Fruit fly (Drosophila melanogaster) whole organism, prepupa: ENCODE results near the gene CheB38a.

ENCODE experiments used
- CG10669 ChIP-seq: fragments of 200-800 bp; sonication (Bioruptor generic); optimal IDR thresholded peaks from 3 replicates; lab custom pipeline; 2018; ENCODE audit warnings: missing biosample characterization, mild to moderate bottlenecking, missing genetic modification characterization, moderate library complexity
- CG11294 ChIP-seq: fragments of 200-800 bp; sonication (Bioruptor generic); IDR thresholded peaks from 2 replicates; pipeline ENCODE4 v1.3.6; 2022; ENCODE audit warnings: missing biosample characterization, missing genetic modification characterization
- CG11902 ChIP-seq: fragments of 200-800 bp; sonication (Bioruptor generic); optimal IDR thresholded peaks from 3 replicates; lab custom pipeline; 2016; ENCODE audit warnings: missing biosample characterization, missing genetic modification characterization
- CG15336 ChIP-seq: fragments of 200-800 bp; sonication (Bioruptor generic); IDR thresholded peaks from 2 replicates; pipeline ENCODE4 v1.3.6; 2022; ENCODE audit warnings: missing biosample characterization, missing genetic modification characterization
- CG16779 ChIP-seq: fragments of 200-800 bp; sonication (Bioruptor generic); optimal IDR thresholded peaks from 3 replicates; lab custom pipeline; 2017; ENCODE audit warnings: missing biosample characterization, mild to moderate bottlenecking, missing genetic modification characterization
- CG3032 ChIP-seq: fragments of 200-800 bp; optimal IDR thresholded peaks from 2 replicates; lab custom pipeline; 2019; ENCODE audit warnings: missing biosample characterization, mild to moderate bottlenecking, missing genetic modification characterization, moderate library complexity
- CG32006 ChIP-seq: fragments of 200-800 bp; sonication (Bioruptor generic); optimal IDR thresholded peaks from 3 replicates; lab custom pipeline; 2017; ENCODE audit warnings: missing biosample characterization, mild to moderate bottlenecking, missing genetic modification characterization
- CG3919 ChIP-seq: fragments of 200-800 bp; sonication (Bioruptor generic); optimal IDR thresholded peaks from 3 replicates; lab custom pipeline; 2016; ENCODE audit warnings: missing biosample characterization, missing genetic modification characterization
- CG4318 ChIP-seq: fragments of 200-800 bp; sonication (Bioruptor generic); optimal IDR thresholded peaks from 3 replicates; lab custom pipeline; 2017; ENCODE audit warnings: missing biosample characterization, mild to moderate bottlenecking, missing genetic modification characterization
- CG6276 ChIP-seq: fragments of 200-800 bp; sonication (Bioruptor generic); optimal IDR thresholded peaks from 2 replicates; lab custom pipeline; 2017; ENCODE audit warnings: missing biosample characterization, mild to moderate bottlenecking, missing genetic modification characterization
- CG6792 ChIP-seq: fragments of 200-800 bp; sonication (Bioruptor generic); optimal IDR thresholded peaks from 3 replicates; lab custom pipeline; 2016; ENCODE audit warnings: missing biosample characterization, missing genetic modification characterization
- CG6808 ChIP-seq: fragments of 200-800 bp; sonication (Bioruptor generic); optimal IDR thresholded peaks from 3 replicates; lab custom pipeline; 2017; ENCODE audit warnings: missing biosample characterization, missing genetic modification characterization, mild to moderate bottlenecking, moderate library complexity, missing genetic modification reagents
- Eip75B ChIP-seq: fragments of 200-800 bp; sonication (Bioruptor generic); optimal IDR thresholded peaks from 3 replicates; lab custom pipeline; 2016; ENCODE audit warnings: missing biosample characterization, missing genetic modification characterization
- Eip78C ChIP-seq: fragments of 200-800 bp; sonication (Bioruptor generic); peaks from one replicate; lab custom pipeline; 2016; ENCODE audit warnings: missing biosample characterization, missing genetic modification characterization
- Eip93F ChIP-seq: fragments of 200-800 bp; sonication (Bioruptor generic); optimal IDR thresholded peaks from 2 replicates; lab custom pipeline; 2016; ENCODE audit warnings: missing biosample characterization, mild to moderate bottlenecking, missing genetic modification characterization
- Ets21C ChIP-seq: fragments of 200-800 bp; sonication (Bioruptor generic); optimal IDR thresholded peaks from 3 replicates; lab custom pipeline; 2016; ENCODE audit warnings: missing biosample characterization, missing genetic modification characterization
- Gug ChIP-seq: fragments of 200-800 bp; sonication (Bioruptor generic); IDR thresholded peaks from 2 replicates; pipeline ENCODE4 v1.3.6; 2022; ENCODE audit warnings: missing biosample characterization, missing genetic modification characterization
- Hr38 ChIP-seq: sonication (Bioruptor generic); optimal IDR thresholded peaks from 2 replicates; lab custom pipeline; 2016; ENCODE audit warnings: missing biosample characterization, missing genetic modification characterization
- Hr39 ChIP-seq: fragments of 200-800 bp; sonication (Bioruptor generic); optimal IDR thresholded peaks from 2 replicates; lab custom pipeline; 2016; ENCODE audit warnings: missing biosample characterization, missing genetic modification characterization
- Lpt ChIP-seq: fragments of 200-800 bp; sonication (Bioruptor generic); optimal IDR thresholded peaks from 3 replicates; lab custom pipeline; 2016; ENCODE audit warnings: missing biosample characterization, missing genetic modification characterization
- Met ChIP-seq: fragments of 200-800 bp; sonication (Bioruptor generic); optimal IDR thresholded peaks from 3 replicates; lab custom pipeline; 2016; ENCODE audit warnings: missing biosample characterization, missing genetic modification characterization
- Sox102F ChIP-seq: fragments of 200-800 bp; sonication (Bioruptor generic); optimal IDR thresholded peaks from 2 replicates; lab custom pipeline; 2016; ENCODE audit warnings: missing biosample characterization, mild to moderate bottlenecking, missing genetic modification characterization
- Sox15 ChIP-seq: fragments of 200-800 bp; sonication (Bioruptor generic); optimal IDR thresholded peaks from 3 replicates; lab custom pipeline; 2016; ENCODE audit warnings: missing biosample characterization, missing genetic modification characterization
- acj6 ChIP-seq: fragments of 200-800 bp; sonication (Bioruptor generic); optimal IDR thresholded peaks from 3 replicates; lab custom pipeline; 2016; ENCODE audit warnings: missing biosample characterization, missing genetic modification characterization
- dac ChIP-seq: fragments of 200-800 bp; sonication (Bioruptor generic); optimal IDR thresholded peaks from 2 replicates; lab custom pipeline; 2017; ENCODE audit warnings: missing biosample characterization, mild to moderate bottlenecking, missing genetic modification characterization
- dsx ChIP-seq: fragments of 200-800 bp; optimal IDR thresholded peaks from 3 replicates; lab custom pipeline; 2019; ENCODE audit warnings: missing biosample characterization, mild to moderate bottlenecking, missing genetic modification characterization, moderate library complexity; ENCODE audit not compliant: poor library complexity, severe bottlenecking
- eg ChIP-seq: fragments of 200-800 bp; sonication (Bioruptor generic); IDR thresholded peaks from 3 replicates; pipeline ENCODE4 v1.3.6; 2022; ENCODE audit warnings: missing biosample characterization, missing genetic modification characterization
- esn ChIP-seq: fragments of 200-800 bp; sonication (Bioruptor generic); optimal IDR thresholded peaks from 2 replicates; lab custom pipeline; 2016; ENCODE audit warnings: missing biosample characterization, mild to moderate bottlenecking, missing genetic modification characterization, moderate library complexity
- fkh ChIP-seq: fragments of 200-800 bp; sonication (Bioruptor generic); optimal IDR thresholded peaks from 3 replicates; lab custom pipeline; 2017; ENCODE audit warnings: missing biosample characterization, mild to moderate bottlenecking, missing genetic modification characterization, moderate library complexity
- lz ChIP-seq: fragments of 200-800 bp; sonication (Bioruptor generic); optimal IDR thresholded peaks from 3 replicates; lab custom pipeline; 2016; ENCODE audit warnings: missing biosample characterization, missing genetic modification characterization
- net ChIP-seq: fragments of 200-800 bp; sonication (Bioruptor generic); optimal IDR thresholded peaks from 3 replicates; lab custom pipeline; 2016; ENCODE audit warnings: missing biosample characterization, missing genetic modification characterization
- spab ChIP-seq: fragments of 200-800 bp; sonication (Bioruptor generic); optimal IDR thresholded peaks from 2 replicates; lab custom pipeline; 2017; ENCODE audit warnings: missing biosample characterization, mild to moderate bottlenecking, missing genetic modification characterization, missing genetic modification reagents
- ss ChIP-seq, 2 experiments: fragments of 200-800 bp; sonication (Bioruptor generic); optimal IDR thresholded peaks; 2 replicates in 1 of 2; 3 replicates in 1 of 2; lab custom pipeline; 2017 to 2018; ENCODE audit warnings: mild to moderate bottlenecking in 2 of 2, missing biosample characterization in 2 of 2, missing genetic modification characterization in 2 of 2, moderate library complexity in 1 of 2
- topi ChIP-seq: fragments of 200-800 bp; sonication (Bioruptor generic); optimal IDR thresholded peaks from 3 replicates; lab custom pipeline; 2016; ENCODE audit warnings: missing biosample characterization, missing genetic modification characterization
- vri ChIP-seq: fragments of 200-800 bp; sonication (Bioruptor generic); optimal IDR thresholded peaks from 3 replicates; lab custom pipeline; 2016; ENCODE audit warnings: missing biosample characterization, mild to moderate bottlenecking, missing genetic modification characterization

The CheB38a gene

DNA sequence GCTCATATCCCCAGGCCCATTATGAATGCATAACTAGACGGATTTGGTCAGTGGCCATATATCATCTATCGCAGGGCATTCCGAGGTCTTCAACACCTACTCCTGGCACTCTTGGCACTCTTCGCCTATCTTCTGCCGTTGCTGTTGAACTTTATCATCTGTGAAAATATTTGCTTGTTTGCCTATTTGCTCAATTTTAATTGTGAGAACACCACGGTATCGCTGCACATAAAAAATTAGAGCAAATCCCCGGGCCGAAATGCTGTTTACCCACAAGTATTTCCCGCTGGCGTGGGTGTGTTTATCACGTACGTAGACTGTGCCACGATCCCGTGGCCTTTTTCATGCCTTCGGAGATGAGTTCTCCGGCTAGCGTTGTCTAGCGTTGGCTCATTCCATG lies 37.6 kb downstream of the CheB38a start:
- TF ChIP-seq Lpt (GFP tag; lab: Kevin White, UChicago) = no peak
- peak; percentile 26 for TF ChIP-seq topi (GFP tag; lab: Kevin White, UChicago)
- TF ChIP-seq CG6792 (GFP tag; lab: Kevin White, UChicago) = no peak
- no peak for TF ChIP-seq Eip75B
- TF ChIP-seq CG10669 (GFP tag; lab: Kevin White, UChicago) = no peak
- no peak for TF ChIP-seq CG3032 (tag; lab: Kevin White, UChicago)
- no peak for TF ChIP-seq acj6
- no peak for TF ChIP-seq dac (GFP tag; lab: Kevin White, UChicago)
- TF ChIP-seq fkh (GFP tag; lab: Kevin White, UChicago) = peak; percentile 94
- no peak for TF ChIP-seq CG16779 (tag; lab: Kevin White, UChicago)
- no peak for TF ChIP-seq CG3919
- TF ChIP-seq vri (GFP tag; lab: Kevin White, UChicago) = peak; percentile 45
- no peak for TF ChIP-seq Hr38
- no peak for TF ChIP-seq CG4318 (GFP tag; lab: Kevin White, UChicago)
- TF ChIP-seq ss (GFP tag; optimal IDR thresholded peaks at IDR 0.05; lab: Kevin White, UChicago) = no peak
- TF ChIP-seq Eip78C (GFP tag; lab: Kevin White, UChicago) = no peak

DNA sequence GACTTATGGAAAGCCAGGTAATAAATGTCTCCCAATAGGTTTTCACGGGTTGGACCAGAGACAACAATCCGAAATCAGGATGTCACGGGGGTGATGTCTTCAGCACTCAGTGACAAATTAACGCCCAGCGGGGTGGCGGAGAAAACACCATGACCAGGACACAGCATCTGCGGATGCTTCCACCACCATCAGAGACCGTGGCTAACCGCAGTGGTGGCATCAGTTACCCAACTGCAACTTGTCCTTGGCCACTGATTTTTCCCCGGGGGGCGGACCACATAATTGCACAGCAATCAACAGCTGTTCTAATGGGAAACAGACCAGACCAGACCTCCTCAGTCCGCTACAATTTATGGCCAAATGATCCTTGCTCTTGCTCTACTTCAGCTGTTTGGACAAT lies 40.0 kb downstream of the CheB38a start:
- TF ChIP-seq CG15336 (no peak), CG6808 (GFP tag; lab: Kevin White, UChicago) (no peak), CG3032 (tag; lab: Kevin White, UChicago) (no peak), CG6276 (GFP tag; lab: Kevin White, UChicago) (no peak), CG11902 (GFP tag; lab: Kevin White, UChicago) (no peak), esn (GFP tag; lab: Kevin White, UChicago) (no peak), Hr39 (GFP tag; lab: Kevin White, UChicago) (no peak), Ets21C (GFP tag; lab: Kevin White, UChicago) (no peak), net (GFP tag; lab: Kevin White, UChicago) (no peak), fkh (GFP tag; lab: Kevin White, UChicago) (no peak), CG11294 (no peak), Sox15 (GFP tag; lab: Kevin White, UChicago) (no peak), eg (GFP tag; lab: Robert Waterston, UW) (no peak), Eip93F (GFP tag; lab: Kevin White, UChicago) (no peak), dac (GFP tag; lab: Kevin White, UChicago) (no peak), Met (GFP tag; lab: Kevin White, UChicago) (no peak), ss (GFP tag; optimal IDR thresholded peaks at IDR 0.05; lab: Kevin White, UChicago) (no peak), spab (GFP tag; lab: Kevin White, UChicago) (no peak), Eip78C (GFP tag; lab: Kevin White, UChicago) (no peak), CG32006 (GFP tag; lab: Kevin White, UChicago) (no peak)

DNA sequence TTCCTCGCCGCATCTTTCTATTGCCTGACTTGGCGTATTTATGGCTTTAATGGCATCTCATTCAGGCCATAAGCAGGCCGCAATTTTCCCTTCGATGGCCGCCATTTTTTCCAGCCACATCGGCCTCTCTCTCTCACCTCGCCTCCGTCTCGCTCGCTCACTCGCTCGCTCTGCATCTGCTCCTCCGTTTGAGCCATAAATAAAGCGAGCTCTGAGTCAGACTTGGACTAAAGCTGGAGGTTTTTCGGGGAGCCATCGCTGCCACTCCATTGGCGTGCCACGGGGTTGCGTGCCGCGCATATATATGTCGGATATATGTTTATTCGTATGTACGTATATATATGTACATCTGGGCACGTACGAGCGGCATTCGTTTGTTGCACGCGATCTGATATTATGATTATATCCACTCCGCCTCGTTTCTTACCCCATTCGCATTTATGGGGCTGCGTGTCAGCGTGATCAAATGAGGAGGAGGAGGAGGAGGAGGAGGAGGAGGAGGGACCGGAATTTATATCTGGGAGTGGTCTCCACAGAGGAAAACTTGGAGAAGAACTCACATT lies 41.3 kb downstream of the CheB38a start:
- TF ChIP-seq ss (GFP tag; optimal IDR thresholded peaks at IDR 0.05; lab: Kevin White, UChicago) (peak; percentile 5 to 95), CG16779 (tag; lab: Kevin White, UChicago) (no peak)
- TF ChIP-seq, all 60 proteins: peak for 1

DNA sequence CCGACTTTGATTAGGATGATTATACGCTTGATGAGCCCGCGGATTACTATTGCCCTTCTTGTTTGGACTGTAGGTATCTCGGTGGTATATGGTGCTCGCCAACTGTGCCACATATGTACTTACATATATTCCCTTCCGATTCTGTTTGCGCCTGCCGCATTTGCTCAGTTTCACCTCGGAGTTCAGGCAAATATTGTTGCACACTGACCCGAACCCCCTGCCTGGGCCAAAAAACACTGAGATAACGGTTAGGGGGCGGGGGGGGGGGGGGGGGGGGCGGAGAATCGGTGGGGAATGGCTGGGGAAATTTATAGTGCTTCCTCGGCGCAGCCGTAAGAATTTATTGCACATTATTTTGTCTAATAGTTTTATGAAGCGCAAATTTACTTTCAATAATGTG lies 42.4 kb downstream of the CheB38a start:
- TF ChIP-seq Gug (GFP tag; lab: Robert Waterston, UW) (no peak), dac (GFP tag; lab: Kevin White, UChicago) (no peak), dsx (GFP tag; lab: Kevin White, UChicago) (no peak), CG32006 (GFP tag; lab: Kevin White, UChicago) (no peak), Met (GFP tag; lab: Kevin White, UChicago) (no peak), CG6276 (GFP tag; lab: Kevin White, UChicago) (no peak), lz (GFP tag; lab: Kevin White, UChicago) (no peak), Sox102F (GFP tag; lab: Kevin White, UChicago) (no peak), Eip93F (GFP tag; lab: Kevin White, UChicago) (no peak)
